Worm (Caenorhabditis elegans): ENCODE data around the gene F58G1.2.

DNA sequence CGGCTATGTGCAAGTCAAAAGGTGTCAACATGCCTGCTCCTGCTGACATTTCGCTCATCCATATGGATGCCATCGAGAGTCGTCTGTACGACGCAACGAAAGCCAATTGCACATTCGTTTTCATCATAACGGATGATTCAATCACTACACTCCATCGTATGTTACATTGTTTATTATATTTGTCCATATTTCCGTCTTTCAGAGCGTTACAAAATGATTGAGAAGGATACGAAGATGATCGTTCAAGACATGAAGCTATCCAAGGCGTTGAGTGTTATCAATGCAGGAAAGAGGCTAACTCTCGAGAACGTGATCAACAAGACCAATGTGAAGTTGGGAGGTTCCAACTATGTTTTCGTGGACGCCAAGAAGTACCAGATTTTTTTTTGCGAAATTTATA is 2.7 kb upstream of the F58G1.2 start:
- TF ChIP-seq him-1 (tag; optimal IDR thresholded peaks at IDR 0.05) (no peak), dao-5 (tag; optimal IDR thresholded peaks at IDR 0.05) (no peak)
